Fruit fly (Drosophila melanogaster) whole organism, embryonic: ENCODE results near the gene Dlip1.

Experiments used
- Adf1 ChIP-seq: fragments of 200-800 bp; sonication (Bioruptor generic); IDR thresholded peaks from 2 replicates; pipeline ENCODE4 v1.3.6; 2022; ENCODE audit warnings: missing biosample characterization, missing genetic modification characterization
- B-H2 ChIP-seq: fragments of 200-800 bp; sonication (Bioruptor generic); optimal IDR thresholded peaks from 2 replicates; lab custom pipeline; 2018; ENCODE audit warnings: missing biosample characterization, mild to moderate bottlenecking, missing genetic modification characterization
- Blimp-1 ChIP-seq: fragments of 200-800 bp; sonication (Bioruptor generic); optimal IDR thresholded peaks from 3 replicates; lab custom pipeline; 2018; ENCODE audit warnings: missing biosample characterization, missing genetic modification characterization, mild to moderate bottlenecking, moderate library complexity, missing genetic modification reagents
- CG11695 ChIP-seq: fragments of 200-800 bp; sonication (Bioruptor generic); IDR thresholded peaks from 3 replicates; pipeline ENCODE4 v1.3.6; 2022; ENCODE audit warnings: missing biosample characterization, missing genetic modification characterization
- CG14050 ChIP-seq: fragments of 200-800 bp; sonication (Bioruptor generic); IDR thresholded peaks from 3 replicates; pipeline ENCODE4 v1.3.6; 2022; ENCODE audit warnings: missing biosample characterization, missing genetic modification characterization
- CG1529 ChIP-seq: fragments of 200-800 bp; sonication (Bioruptor generic); optimal IDR thresholded peaks from 3 replicates; lab custom pipeline; 2018; ENCODE audit warnings: missing biosample characterization, missing genetic modification characterization
- CG1603 ChIP-seq: fragments of 200-800 bp; sonication (Bioruptor generic); optimal IDR thresholded peaks from 2 replicates; lab custom pipeline; 2019; ENCODE audit warnings: missing biosample characterization, mild to moderate bottlenecking, missing genetic modification characterization, moderate library complexity
- CG17186 ChIP-seq: fragments of 200-800 bp; sonication (Bioruptor generic); optimal IDR thresholded peaks from 3 replicates; lab custom pipeline; 2017; ENCODE audit warnings: missing biosample characterization, missing genetic modification reagents, missing genetic modification characterization
- CG1792 ChIP-seq: fragments of 200-800 bp; sonication (Bioruptor generic); optimal IDR thresholded peaks from 2 replicates; lab custom pipeline; 2016; ENCODE audit warnings: missing biosample characterization, missing genetic modification characterization
- CG18476 ChIP-seq: fragments of 200-800 bp; sonication (Bioruptor generic); optimal IDR thresholded peaks from 2 replicates; lab custom pipeline; 2016; ENCODE audit warnings: missing biosample characterization, mild to moderate bottlenecking, missing genetic modification characterization
- CG30403 ChIP-seq: fragments of 200-800 bp; sonication (Bioruptor generic); optimal IDR thresholded peaks from 3 replicates; lab custom pipeline; 2016; ENCODE audit warnings: missing biosample characterization, missing genetic modification characterization
- CG32772 ChIP-seq: fragments of 200-800 bp; sonication (Bioruptor generic); IDR thresholded peaks from 2 replicates; pipeline ENCODE4 v1.3.6; 2022; ENCODE audit warnings: missing biosample characterization, missing genetic modification characterization
- CG3407 ChIP-seq: fragments of 200-800 bp; sonication (Bioruptor generic); optimal IDR thresholded peaks from 2 replicates; lab custom pipeline; 2018; ENCODE audit warnings: missing biosample characterization, mild to moderate bottlenecking, missing genetic modification characterization
- CG3995 ChIP-seq: fragments of 200-800 bp; sonication (Bioruptor generic); optimal IDR thresholded peaks from 3 replicates; lab custom pipeline; 2016; ENCODE audit warnings: missing biosample characterization, missing genetic modification characterization
- CG4282 ChIP-seq: fragments of 200-800 bp; sonication (Bioruptor generic); optimal IDR thresholded peaks from 2 replicates; lab custom pipeline; 2016; ENCODE audit warnings: missing biosample characterization, missing genetic modification characterization
- CG6175 ChIP-seq: fragments of 200-800 bp; sonication (Bioruptor generic); IDR thresholded peaks from 3 replicates; pipeline ENCODE4 v1.3.6; 2022; ENCODE audit warnings: missing biosample characterization, missing genetic modification characterization
- CG7271 ChIP-seq: fragments of 200-800 bp; sonication (Bioruptor generic); optimal IDR thresholded peaks from 2 replicates; lab custom pipeline; 2018; ENCODE audit warnings: missing biosample characterization, mild to moderate bottlenecking, missing genetic modification characterization, moderate library complexity
- CG7372 ChIP-seq: fragments of 200-800 bp; sonication (Bioruptor generic); IDR thresholded peaks from 2 replicates; pipeline ENCODE4 v1.3.6; 2022; ENCODE audit warnings: missing biosample characterization, missing genetic modification characterization
- CG7928 ChIP-seq: fragments of 200-800 bp; sonication (Bioruptor generic); optimal IDR thresholded peaks from 2 replicates; lab custom pipeline; 2017; ENCODE audit warnings: missing biosample characterization, mild to moderate bottlenecking, missing genetic modification characterization
- CG7963 ChIP-seq: fragments of 200-800 bp; sonication (Bioruptor generic); IDR thresholded peaks from 3 replicates; pipeline ENCODE4 v1.3.6; 2022; ENCODE audit warnings: missing biosample characterization, missing genetic modification characterization; ENCODE audit not compliant: partially characterized antibody
- E2f2 ChIP-seq: fragments of 200-800 bp; sonication (Bioruptor generic); IDR thresholded peaks from 2 replicates; pipeline ENCODE4 v1.3.6; 2022; ENCODE audit warnings: missing biosample characterization, missing genetic modification characterization
- Fer3 ChIP-seq: fragments of 200-800 bp; sonication (Bioruptor generic); optimal IDR thresholded peaks from 2 replicates; lab custom pipeline; 2018; ENCODE audit warnings: missing biosample characterization, mild to moderate bottlenecking, missing genetic modification characterization, moderate library complexity
- Gsc ChIP-seq: fragments of 200-800 bp; sonication (Bioruptor generic); IDR thresholded peaks from 2 replicates; pipeline ENCODE4 v1.3.6; 2022; ENCODE audit warnings: missing biosample characterization, missing genetic modification characterization
- MTF-1 ChIP-seq: fragments of 200-800 bp; sonication (Bioruptor generic); optimal IDR thresholded peaks from 2 replicates; lab custom pipeline; 2018; ENCODE audit warnings: missing biosample characterization, mild to moderate bottlenecking, missing genetic modification characterization, borderline replicate concordance
- Mrtf ChIP-seq: fragments of 200-800 bp; sonication (Bioruptor generic); IDR thresholded peaks from 3 replicates; pipeline ENCODE4 v1.3.6; 2022; ENCODE audit warnings: missing biosample characterization, missing genetic modification characterization
- NFAT ChIP-seq: fragments of 200-800 bp; sonication (Bioruptor generic); IDR thresholded peaks from 2 replicates; pipeline ENCODE4 v1.3.6; 2022; ENCODE audit warnings: missing biosample characterization, missing genetic modification characterization
- NK7.1 ChIP-seq: fragments of 200-800 bp; sonication (Bioruptor generic); optimal IDR thresholded peaks from 3 replicates; lab custom pipeline; 2016; ENCODE audit warnings: missing biosample characterization, missing genetic modification characterization
- Nf-YA ChIP-seq: fragments of 200-800 bp; sonication (Bioruptor generic); IDR thresholded peaks from 2 replicates; pipeline ENCODE4 v1.3.6; 2022; ENCODE audit warnings: missing biosample characterization, missing genetic modification characterization
- Nf-YC ChIP-seq: fragments of 200-800 bp; optimal IDR thresholded peaks from 3 replicates; lab custom pipeline; 2019; ENCODE audit warnings: missing biosample characterization, mild to moderate bottlenecking, missing genetic modification characterization, moderate library complexity
- NfI ChIP-seq: fragments of 200-800 bp; sonication (Bioruptor generic); optimal IDR thresholded peaks from 3 replicates; lab custom pipeline; 2018; ENCODE audit warnings: missing biosample characterization, mild to moderate bottlenecking, missing genetic modification characterization, moderate library complexity
- Oaz ChIP-seq: fragments of 200-800 bp; sonication (Bioruptor generic); IDR thresholded peaks from 2 replicates; pipeline ENCODE4 v1.3.6; 2022; ENCODE audit warnings: missing biosample characterization, missing genetic modification characterization
- Vsx1 ChIP-seq: fragments of 200-800 bp; sonication (Bioruptor generic); optimal IDR thresholded peaks from 2 replicates; lab custom pipeline; 2017; ENCODE audit warnings: missing biosample characterization, mild to moderate bottlenecking, missing genetic modification characterization, missing genetic modification reagents
- ab ChIP-seq: fragments of 200-800 bp; sonication (Bioruptor generic); optimal IDR thresholded peaks from 2 replicates; lab custom pipeline; 2016; ENCODE audit warnings: missing biosample characterization, missing genetic modification characterization
- bbx ChIP-seq: fragments of 200-800 bp; sonication (Bioruptor generic); IDR thresholded peaks from 2 replicates; pipeline ENCODE4 v1.3.6; 2022; ENCODE audit warnings: missing biosample characterization, missing genetic modification characterization; ENCODE audit not compliant: partially characterized antibody
- cato ChIP-seq: fragments of 200-800 bp; sonication (Bioruptor generic); optimal IDR thresholded peaks from 2 replicates; lab custom pipeline; 2016; ENCODE audit warnings: missing biosample characterization, missing genetic modification characterization, borderline replicate concordance
- caup ChIP-seq: fragments of 200-800 bp; sonication (Bioruptor generic); optimal IDR thresholded peaks from 3 replicates; lab custom pipeline; 2017; ENCODE audit warnings: missing biosample characterization, mild to moderate bottlenecking, missing genetic modification characterization, moderate library complexity; ENCODE audit not compliant: severe bottlenecking
- danr ChIP-seq: fragments of 200-800 bp; sonication (Bioruptor generic); IDR thresholded peaks from 2 replicates; pipeline ENCODE4 v1.3.6; 2022; ENCODE audit warnings: missing biosample characterization, missing genetic modification characterization
- dimm ChIP-seq: fragments of 200-800 bp; sonication (Bioruptor generic); IDR thresholded peaks from 2 replicates; pipeline ENCODE4 v1.3.6; 2022; ENCODE audit warnings: missing biosample characterization, missing genetic modification characterization
- disco-r ChIP-seq: fragments of 200-800 bp; sonication (Bioruptor generic); optimal IDR thresholded peaks from 2 replicates; lab custom pipeline; 2016; ENCODE audit warnings: missing biosample characterization, missing genetic modification characterization
- dmrt11E ChIP-seq: fragments of 200-800 bp; sonication (Bioruptor generic); optimal IDR thresholded peaks from 3 replicates; lab custom pipeline; 2018; ENCODE audit warnings: missing biosample characterization, mild to moderate bottlenecking, missing genetic modification characterization, moderate library complexity
- dysf ChIP-seq: fragments of 200-800 bp; sonication (Bioruptor generic); IDR thresholded peaks from 3 replicates; pipeline ENCODE4 v1.3.6; 2022; ENCODE audit warnings: missing biosample characterization, missing genetic modification characterization
- fd102C ChIP-seq: fragments of 200-800 bp; sonication (Bioruptor generic); optimal IDR thresholded peaks from 2 replicates; lab custom pipeline; 2018; ENCODE audit warnings: missing biosample characterization, mild to moderate bottlenecking, missing genetic modification characterization, moderate library complexity
- ftz-f1 ChIP-seq: fragments of 200-800 bp; sonication (Bioruptor generic); optimal IDR thresholded peaks from 2 replicates; lab custom pipeline; 2016; ENCODE audit warnings: missing biosample characterization, missing genetic modification characterization
- gem ChIP-seq: fragments of 200-800 bp; sonication (Bioruptor generic); optimal IDR thresholded peaks from 2 replicates; lab custom pipeline; 2019; ENCODE audit warnings: missing biosample characterization, mild to moderate bottlenecking, missing genetic modification characterization, moderate library complexity
- ind ChIP-seq: fragments of 200-800 bp; sonication (Bioruptor generic); optimal IDR thresholded peaks from 3 replicates; lab custom pipeline; 2016; ENCODE audit warnings: missing biosample characterization, missing genetic modification characterization
- lola ChIP-seq, 3 experiments: fragments of >200 bp in 2 of 3; fragments of 200-800 bp in 1 of 3; sonication (Bioruptor generic) in 1 of 3; optimal IDR thresholded peaks; 2 replicates each; lab custom pipeline; 2017 to 2019; ENCODE audit warnings: missing biosample characterization in 3 of 3, missing genetic modification characterization in 3 of 3, mild to moderate bottlenecking in 1 of 3, moderate library complexity in 1 of 3
- p53 ChIP-seq: fragments of 200-800 bp; sonication (Bioruptor generic); optimal IDR thresholded peaks from 2 replicates; lab custom pipeline; 2016; ENCODE audit warnings: missing biosample characterization, missing genetic modification characterization
- pfk ChIP-seq: fragments of 200-800 bp; sonication (Bioruptor generic); optimal IDR thresholded peaks from 2 replicates; lab custom pipeline; 2018; ENCODE audit warnings: missing biosample characterization, mild to moderate bottlenecking, missing genetic modification characterization, moderate library complexity
- ro ChIP-seq: fragments of 200-800 bp; sonication (Bioruptor generic); IDR thresholded peaks from 2 replicates; pipeline ENCODE4 v1.3.6; 2022; ENCODE audit warnings: missing biosample characterization, missing genetic modification characterization
- run ChIP-seq: fragments of 200-800 bp; sonication (Bioruptor generic); optimal IDR thresholded peaks from 3 replicates; lab custom pipeline; 2018; ENCODE audit warnings: missing biosample characterization, mild to moderate bottlenecking, missing genetic modification characterization
- sug ChIP-seq: fragments of 200-800 bp; optimal IDR thresholded peaks from 2 replicates; lab custom pipeline; 2019; ENCODE audit warnings: missing biosample characterization, mild to moderate bottlenecking, missing genetic modification characterization, moderate library complexity
- vnd ChIP-seq: fragments of 200-800 bp; sonication (Bioruptor generic); IDR thresholded peaks from 3 replicates; pipeline ENCODE4 v1.3.6; 2022; ENCODE audit warnings: missing biosample characterization, missing genetic modification characterization; ENCODE audit not compliant: partially characterized antibody

The Dlip1 gene

dm6 chrX:9159736-9160135 is 1.3 kb downstream of the Dlip1 start, which contains the start of gene NdufA3 (continued):
- TF ChIP-seq disco-r (no peak), ro (GFP tag; lab: Robert Waterston, UW) (no peak), dmrt11E (tag; lab: Kevin White, UChicago) (no peak), CG32772 (GFP tag; lab: Robert Waterston, UW) (no peak), Fer3 (tag; lab: Kevin White, UChicago) (no peak), CG3995 (GFP tag; lab: Kevin White, UChicago) (peak; percentile 85), run (no peak), Vsx1 (no peak), Gsc (GFP tag; lab: Robert Waterston, UW) (no peak), Mrtf (GFP tag; lab: Robert Waterston, UW) (no peak), CG7372 (GFP tag; lab: Robert Waterston, UW) (no peak), CG14050 (GFP tag; lab: Robert Waterston, UW) (no peak), Adf1 (no peak), vnd (GFP tag; lab: Robert Waterston, UW) (peak; percentile 73), ab (no peak), NFAT (GFP tag; lab: Robert Waterston, UW) (no peak), gem (tag; lab: Kevin White, UChicago) (no peak), CG1529 (no peak), ftz-f1 (GFP tag; lab: Kevin White, UChicago) (peak; percentile 3), CG1792 (GFP tag; lab: Kevin White, UChicago) (no peak), E2f2 (GFP tag; lab: Robert Waterston, UW) (peak; percentile 50), pfk (GFP tag; lab: Kevin White, UChicago) (no peak), CG18476 (GFP tag; lab: Kevin White, UChicago) (no peak), NK7.1 (no peak), CG7928 (GFP tag; lab: Kevin White, UChicago) (no peak), CG4282 (GFP tag; lab: Kevin White, UChicago) (no peak), B-H2 (GFP tag; lab: Kevin White, UChicago) (no peak), Nf-YA (GFP tag; lab: Robert Waterston, UW) (no peak), bbx (peak; percentile 83), CG11695 (GFP tag; lab: Robert Waterston, UW) (no peak), CG6175 (GFP tag; lab: Robert Waterston, UW) (no peak), lola (GFP tag; optimal IDR thresholded peaks at IDR 0.05; lab: Kevin White, UChicago) (no peak), danr (GFP tag; lab: Robert Waterston, UW) (no peak), CG17186 (no peak), Blimp-1 (GFP tag; lab: Kevin White, UChicago) (no peak), sug (tag; lab: Kevin White, UChicago) (peak; percentile 31), CG7963 (GFP tag; lab: Robert Waterston, UW) (peak; percentile 73), CG1603 (tag; lab: Kevin White, UChicago) (peak; percentile 26), CG30403 (GFP tag; lab: Kevin White, UChicago) (no peak), CG3407 (no peak), dimm (GFP tag; lab: Robert Waterston, UW) (no peak), CG7271 (no peak), dysf (GFP tag; lab: Robert Waterston, UW) (no peak), ind (no peak), caup (GFP tag; lab: Kevin White, UChicago) (no peak), Nf-YC (tag; lab: Kevin White, UChicago) (no peak), cato (no peak), NfI (GFP tag; lab: Kevin White, UChicago) (no peak), MTF-1 (GFP tag; lab: Kevin White, UChicago) (no peak), p53 (no peak), Oaz (GFP tag; lab: Robert Waterston, UW) (no peak), fd102C (GFP tag; lab: Kevin White, UChicago) (no peak)
